Worm (Caenorhabditis elegans): Measurements from ENCODE around the gene Y38H6C.24.
"Not testable (repeated sequence)": the region's sequence is repeated elsewhere in the genome, so short reads cannot be mapped to it uniquely, and the experiment has no call there.

DNA sequence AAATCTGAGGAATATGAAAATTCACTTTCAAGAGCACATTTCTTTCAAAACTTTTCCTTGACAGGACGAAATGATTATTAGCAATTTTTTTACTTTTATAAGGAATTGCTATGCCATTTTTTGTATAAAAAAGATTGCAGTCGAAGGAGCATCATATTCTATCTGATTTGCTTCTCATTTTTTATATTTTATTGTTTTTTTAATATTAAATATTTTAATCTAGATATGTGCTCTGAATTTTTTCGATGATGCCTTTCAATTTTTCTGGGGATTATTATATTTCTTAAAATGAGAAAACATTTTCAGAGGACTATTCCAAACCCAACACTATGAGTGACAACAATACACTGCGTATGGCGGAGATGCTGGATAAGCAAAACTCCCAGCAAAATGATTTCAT, 37.8 kb downstream of the Y38H6C.24 start, which contains the start of gene F26F2.13:
- not testable (repeated sequence) for TF ChIP-seq fos-1 (tag; optimal IDR thresholded peaks at IDR 0.05); mdl-1 (tag; optimal IDR thresholded peaks at IDR 0.05); ama-1 (optimal IDR thresholded peaks at IDR 0.05); elt-1 (tag; optimal IDR thresholded peaks at IDR 0.05); egl-27 (tag; optimal IDR thresholded peaks at IDR 0.05); F13H6.1 (tag; optimal IDR thresholded peaks at IDR 0.05); snpc-4 (tag; optimal IDR thresholded peaks at IDR 0.05); alr-1 (tag; optimal IDR thresholded peaks at IDR 0.05); lin-13 (GFP tag; optimal IDR thresholded peaks at IDR 0.05); R02D3.7 (tag; optimal IDR thresholded peaks at IDR 0.05); unc-62 (GFP tag; optimal IDR thresholded peaks at IDR 0.05); aly-2 (tag; optimal IDR thresholded peaks at IDR 0.05); unc-39 (tag; optimal IDR thresholded peaks at IDR 0.05)

Data from whole organism, L2 larva.